Worm (Caenorhabditis elegans): Measurements from ENCODE around the gene cccp-1.
A peak's percentile ranks its signal among the peaks of the same experiment; 100 is the strongest.

The cccp-1 gene

DNA sequence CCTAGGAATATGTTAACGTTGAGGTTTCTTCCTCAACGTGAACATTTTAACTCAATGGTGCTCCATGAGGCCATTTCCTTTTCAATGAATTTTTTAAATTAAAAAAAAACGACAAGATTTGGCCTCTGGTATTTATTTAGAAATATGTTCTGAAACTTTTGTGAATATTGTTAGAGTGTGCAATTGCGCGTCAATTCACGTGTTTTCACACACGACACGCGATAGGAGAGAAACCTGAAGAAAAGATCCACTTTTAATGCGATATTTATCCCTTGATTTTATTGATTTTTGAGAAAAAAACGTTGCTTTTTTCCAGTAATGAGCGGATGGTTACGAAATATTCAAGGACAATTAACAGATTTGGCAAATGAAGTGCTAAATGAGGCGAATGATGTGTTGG, 26.6 kb downstream of the cccp-1 start, which contains the start of gene sql-1 (continued):
- TF ChIP-seq Y53G8AR.9 (GFP tag; conservative IDR thresholded peaks at IDR 0.05) (peak; percentile 83), unc-130 (GFP tag; optimal IDR thresholded peaks at IDR 0.05) (peak; percentile 53), zim-3 (tag; optimal IDR thresholded peaks at IDR 0.05) (peak; percentile 37), hmg-1.2 (GFP tag; IDR thresholded peaks at IDR 0.05) (peak; percentile 32; the same call in 1 of the 2 replicates), F39B2.1 (GFP tag; IDR thresholded peaks at IDR 0.05) (no peak), F52B5.7 (tag; optimal IDR thresholded peaks at IDR 0.05) (peak; percentile 73), tbx-9 (tag; optimal IDR thresholded peaks at IDR 0.05; ENCODE audit: borderline replicate concordance) (no peak), T07F8.4 (tag; optimal IDR thresholded peaks at IDR 0.05) (no peak), lin-54 (GFP tag; optimal IDR thresholded peaks at IDR 0.05) (peak; percentile 53), snpc-4 (GFP tag; optimal IDR thresholded peaks at IDR 0.05) (no peak), snpc-4 (tag; optimal IDR thresholded peaks at IDR 0.05) (peak in 1 of 4 experiments; percentile 22), C17E4.6 (GFP tag; IDR thresholded peaks at IDR 0.05) (peak; percentile 80; the same call in 1 of the 2 replicates), dpl-1 (GFP tag; optimal IDR thresholded peaks at IDR 0.05) (no peak), nfyb-1 (GFP tag; IDR thresholded peaks at IDR 0.05) (0 out of 2 replicates have a peak, but pooled peaks have one; percentile 8), F49E8.2 (tag; optimal IDR thresholded peaks at IDR 0.05; ENCODE audit: insufficient read depth) (peak; percentile 86), nhr-90 (tag; optimal IDR thresholded peaks at IDR 0.05) (no peak), somi-1 (GFP tag; optimal IDR thresholded peaks at IDR 0.05) (no peak), Y53F4B.3 (GFP tag; IDR thresholded peaks at IDR 0.05) (no peak), attf-5 (GFP tag; optimal IDR thresholded peaks at IDR 0.05) (no peak), attf-6 (GFP tag; IDR thresholded peaks at IDR 0.05) (no peak), hlh-12 (tag; optimal IDR thresholded peaks at IDR 0.05) (no peak), F22D6.2 (tag; optimal IDR thresholded peaks at IDR 0.05) (no peak), nfya-2 (GFP tag; IDR thresholded peaks at IDR 0.05) (peak; percentile 77; the same call in 1 of the 2 replicates), sea-2 (GFP tag; IDR thresholded peaks at IDR 0.05) (no peak), T26A5.8 (tag; optimal IDR thresholded peaks at IDR 0.05) (peak; percentile 67), dox-1 (GFP tag; IDR thresholded peaks at IDR 0.05) (no peak), hsf-1 (GFP tag; IDR thresholded peaks at IDR 0.05) (no peak), B0336.3 (GFP tag; IDR thresholded peaks at IDR 0.05) (peak; percentile 28; the same call in 1 of the 2 replicates), egrh-3 (GFP tag; IDR thresholded peaks at IDR 0.05) (no peak), him-1 (tag; optimal IDR thresholded peaks at IDR 0.05) (no peak), Y56A3A.18 (GFP tag; IDR thresholded peaks at IDR 0.05) (no peak), pbrm-1 (GFP tag; IDR thresholded peaks at IDR 0.05) (no peak), rec-8 (tag; optimal IDR thresholded peaks at IDR 0.05) (peak; percentile 11 to 63), B0019.2 (GFP tag; conservative IDR thresholded peaks at IDR 0.05) (0 out of 2 replicates have a peak, but pooled peaks have one; percentile 17), madf-6 (GFP tag; IDR thresholded peaks at IDR 0.05) (peak; percentile 65; the same call in 1 of the 2 replicates), sdz-38 (tag; optimal IDR thresholded peaks at IDR 0.05) (no peak), ceh-40 (GFP tag; IDR thresholded peaks at IDR 0.05) (no peak), K12H6.12 (tag; optimal IDR thresholded peaks at IDR 0.05) (no peak), lir-1 (GFP tag; conservative IDR thresholded peaks at IDR 0.05) (no peak), repo-1 (tag; optimal IDR thresholded peaks at IDR 0.05) (peak; percentile 30), hrde-1 (tag; optimal IDR thresholded peaks at IDR 0.05; ENCODE audit: borderline replicate concordance) (peak; percentile 92), ama-1 (optimal IDR thresholded peaks at IDR 0.05) (no peak), ama-1 (GFP tag; optimal IDR thresholded peaks at IDR 0.05) (peak; percentile 26 to 84), dpff-1 (tag; optimal IDR thresholded peaks at IDR 0.05) (peak; percentile 50), F10E7.11 (tag; optimal IDR thresholded peaks at IDR 0.05) (peak; percentile 14), let-607 (tag; optimal IDR thresholded peaks at IDR 0.05) (no peak)
